Fruit fly (Drosophila melanogaster): ENCODE measurements around the gene NimA.

- TF ChIP-seq CG7045 (GFP tag; optimal IDR thresholded peaks at IDR 0.05) (no peak), ovo (GFP tag; optimal IDR thresholded peaks at IDR 0.05) (no peak), cic (GFP tag; optimal IDR thresholded peaks at IDR 0.05) (no peak), bab1 (GFP tag; optimal IDR thresholded peaks at IDR 0.05) (no peak)
Measured at dm6 chr2L:13923984-13924383, 33.4 kb upstream of the NimA start.
